Worm (Caenorhabditis elegans): Measurements from ENCODE around the gene srh-147.
"Not testable (repeated sequence)": the region's sequence is repeated elsewhere in the genome, so short reads cannot be mapped to it uniquely, and the experiment has no call there.

srh-147 gene

ce11 chrV:15807420-15807819, 42.7 kb downstream of the srh-147 start, which contains the start of gene srsx-38:
TSS of gene srsx-38 (minus strand) at chrV:15807520.
- not testable (repeated sequence) for TF ChIP-seq ama-1 (optimal IDR thresholded peaks at IDR 0.05); hmg-4 (GFP tag; optimal IDR thresholded peaks at IDR 0.05); ceh-36 (tag; optimal IDR thresholded peaks at IDR 0.05)

DNA sequence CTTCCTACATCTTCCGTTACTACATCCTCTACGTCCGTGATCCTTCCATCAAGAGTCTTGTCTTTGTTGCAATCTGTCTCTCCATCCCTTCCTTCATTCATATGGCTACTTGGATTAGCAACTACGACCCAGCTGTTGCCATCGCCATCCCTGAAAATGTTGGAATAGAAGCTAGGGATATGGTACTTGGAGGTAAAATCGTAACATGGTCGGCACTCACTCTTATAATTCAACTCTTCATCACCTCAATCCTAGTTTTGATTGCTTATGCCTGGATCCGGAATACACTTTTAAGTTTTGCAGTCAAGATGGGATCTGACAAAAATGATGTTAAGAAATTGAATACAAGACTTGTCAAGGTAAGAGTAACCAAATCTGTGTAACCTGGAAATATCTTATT, 46.4 kb downstream of the srh-147 start, which contains the start of gene T26E4.18:
TSS of gene T26E4.18 (minus strand) at position 101 of the 400 bp plus-strand sequence.
- TF ChIP-seq flt-1 (GFP tag; IDR thresholded peaks at IDR 0.05); aly-1 (tag; optimal IDR thresholded peaks at IDR 0.05); tbx-37 (GFP tag; conservative IDR thresholded peaks at IDR 0.05): not testable (repeated sequence)

ce11 chrV:15803079-15803478, 47.0 kb downstream of the srh-147 start, which contains the start of gene srd-27:
TSS of gene srd-27 (plus strand) at chrV:15803379.
- TF ChIP-seq flt-1 (GFP tag; IDR thresholded peaks at IDR 0.05); sea-1 (GFP tag; conservative IDR thresholded peaks at IDR 0.05); ets-7 (tag; optimal IDR thresholded peaks at IDR 0.05): not testable (repeated sequence)

- not testable (repeated sequence) for TF ChIP-seq hnd-1 (tag; optimal IDR thresholded peaks at IDR 0.05); scrt-1 (GFP tag; IDR thresholded peaks at IDR 0.05); sea-1 (GFP tag; conservative IDR thresholded peaks at IDR 0.05)
Measured at ce11 chrV:15802623-15803022, 47.5 kb downstream of the srh-147 start, which contains the start of gene T26E4.9. TSS of gene T26E4.9 (minus strand) at chrV:15802723.

DNA sequence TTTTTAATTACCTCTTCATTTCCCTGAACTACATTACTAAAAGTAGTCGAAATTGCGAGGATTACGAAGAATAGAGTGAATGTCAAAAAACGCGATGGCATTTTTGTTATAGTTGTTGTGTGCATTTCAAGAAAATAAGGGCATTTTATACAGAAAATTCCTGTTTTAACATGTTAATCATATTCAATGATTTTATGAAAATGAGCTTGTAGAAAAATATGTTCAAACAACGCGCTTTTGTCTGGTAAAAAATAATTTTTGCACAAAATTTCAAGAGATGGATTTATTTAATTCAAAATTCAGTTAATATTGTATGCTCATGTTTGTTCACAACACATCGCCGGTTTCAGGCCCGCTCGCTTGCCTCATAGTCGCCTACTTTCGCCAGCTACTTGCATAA, 52.0 kb downstream of the srh-147 start, which contains the start of gene T26E4.10:
TSS of gene T26E4.10 (minus strand) at position 101 of the 400 bp plus-strand sequence.
- TF ChIP-seq pes-1 (GFP tag; IDR thresholded peaks at IDR 0.05): no peak
- TF ChIP-seq ceh-36 (tag; optimal IDR thresholded peaks at IDR 0.05): no peak
- no peak for TF ChIP-seq hnd-1 (tag; optimal IDR thresholded peaks at IDR 0.05)
- TF ChIP-seq ceh-13 (GFP tag; optimal IDR thresholded peaks at IDR 0.05): no peak
- TF ChIP-seq tbx-11 (GFP tag; IDR thresholded peaks at IDR 0.05): no peak
- no peak for TF ChIP-seq scrt-1 (GFP tag; IDR thresholded peaks at IDR 0.05)
- no peak for TF ChIP-seq sea-1 (GFP tag; conservative IDR thresholded peaks at IDR 0.05)

Data from whole organism, early embryonic.